Worm (Caenorhabditis elegans) whole organism, L1 larva: ENCODE results near the gene Y62H9A.3.

Experiments
- F16B12.6 ChIP-seq: fragments of 150-350 bp; optimal IDR thresholded peaks from 2 replicates; lab custom pipeline; 2014; ENCODE audit warnings: missing biosample characterization, missing genetic modification characterization
- aha-1 ChIP-seq: fragments of 150-350 bp; optimal IDR thresholded peaks from 2 replicates; lab custom pipeline; 2014; ENCODE audit warnings: missing biosample characterization, missing genetic modification characterization
- ama-1 ChIP-seq: fragments of 150-350 bp; optimal IDR thresholded peaks from 2 replicates; lab custom pipeline; 2014
- ceh-8 ChIP-seq: fragments of 200-800 bp; sonication (Bioruptor generic); optimal IDR thresholded peaks from 2 replicates; lab custom pipeline; 2018; ENCODE audit warnings: mild to moderate bottlenecking, missing genetic modification characterization, moderate library complexity, missing compliant biosample characterization
- ceh-82 ChIP-seq, 3 experiments: fragments of 150-350 bp in 1 of 3; sonication (generic microtip) in 2 of 3; optimal IDR thresholded peaks; 2 replicates each; lab custom pipeline; 2014 to 2017; ENCODE audit warnings: missing biosample characterization in 3 of 3, missing genetic modification characterization in 3 of 3
- efl-1 ChIP-seq, 4 experiments: fragments of 150-350 bp; optimal IDR thresholded peaks in 3 of 4; peaks in 1 of 4; 1 replicate in 1 of 4; 2 replicates in 3 of 4; lab custom pipeline; 2014; ENCODE audit warnings: missing biosample characterization in 2 of 4, missing genetic modification characterization in 2 of 4, missing genetic modification reagents in 2 of 4
- efl-3 ChIP-seq: fragments of 200-800 bp; sonication (Bioruptor generic); optimal IDR thresholded peaks from 2 replicates; lab custom pipeline; 2018; ENCODE audit warnings: mild to moderate bottlenecking, missing genetic modification characterization, missing compliant biosample characterization
- egl-13 ChIP-seq: sonication (generic microtip); optimal IDR thresholded peaks from 2 replicates; lab custom pipeline; 2016; ENCODE audit warnings: missing genotype, missing genetic modification reagents, missing genetic modification characterization, missing compliant biosample characterization
- egl-27 ChIP-seq, 2 experiments: fragments of 150-350 bp in 1 of 2; sonication (generic microtip); optimal IDR thresholded peaks; 3 replicates each; lab custom pipeline; 2017 to 2018; ENCODE audit warnings: missing biosample characterization in 2 of 2, missing genetic modification characterization in 2 of 2, missing genetic modification reagents in 2 of 2
- fkh-10 ChIP-seq: sonication (generic microtip); optimal IDR thresholded peaks from 2 replicates; lab custom pipeline; 2017; ENCODE audit warnings: missing biosample characterization, missing genetic modification reagents, missing genetic modification characterization
- fos-1 ChIP-seq: fragments of 150-350 bp; optimal IDR thresholded peaks from 2 replicates; lab custom pipeline; 2014; ENCODE audit warnings: missing biosample characterization, missing genetic modification characterization
- grh-1 ChIP-seq: fragments of 200-800 bp; sonication (Bioruptor generic); IDR thresholded peaks from 2 replicates; pipeline ENCODE4 v1.3.6; 2022; ENCODE audit warnings: missing genetic modification reagents, missing genetic modification characterization, missing compliant biosample characterization
- hlh-17 ChIP-seq: fragments of 200-800 bp; sonication (Bioruptor generic); optimal IDR thresholded peaks from 2 replicates; lab custom pipeline; 2018; ENCODE audit warnings: missing genetic modification characterization, mild to moderate bottlenecking, missing compliant biosample characterization, moderate library complexity, borderline replicate concordance
- hlh-4 ChIP-seq: sonication (generic microtip); optimal IDR thresholded peaks from 2 replicates; lab custom pipeline; 2016; ENCODE audit warnings: mild to moderate bottlenecking, missing genetic modification characterization, missing compliant biosample characterization
- jun-1 ChIP-seq: fragments of 150-350 bp; optimal IDR thresholded peaks from 2 replicates; lab custom pipeline; 2014; ENCODE audit warnings: missing biosample characterization, missing genetic modification reagents, missing genetic modification characterization
- lin-35 ChIP-seq, 2 experiments: fragments of 150-350 bp; optimal IDR thresholded peaks; 2 replicates each; lab custom pipeline; 2014; ENCODE audit warnings: missing biosample characterization in 2 of 2, missing genetic modification characterization in 2 of 2, missing genetic modification reagents in 2 of 2
- lir-3 ChIP-seq: sonication (generic microtip); optimal IDR thresholded peaks from 2 replicates; lab custom pipeline; 2016; ENCODE audit warnings: mild to moderate bottlenecking, missing genetic modification characterization, moderate library complexity, missing compliant biosample characterization; ENCODE audit not compliant: poor library complexity
- mab-9 ChIP-seq: fragments of 200-800 bp; sonication (Bioruptor generic); IDR thresholded peaks from 2 replicates; pipeline ENCODE4 v1.3.6; 2022; ENCODE audit warnings: missing genetic modification reagents, missing genetic modification characterization, missing compliant biosample characterization
- mdl-1 ChIP-seq, 2 experiments: fragments of 150-350 bp; optimal IDR thresholded peaks; 2 replicates each; lab custom pipeline; 2014 to 2017; ENCODE audit warnings: missing biosample characterization in 2 of 2, missing genetic modification characterization in 2 of 2, inconsistent platforms in 1 of 2
- nhr-11 ChIP-seq: fragments of 150-350 bp; optimal IDR thresholded peaks from 2 replicates; lab custom pipeline; 2014; ENCODE audit warnings: missing biosample characterization, missing genetic modification characterization
- nhr-19 ChIP-seq: fragments of 200-800 bp; sonication (Bioruptor generic); conservative IDR thresholded peaks from 2 replicates; pipeline ENCODE4 v1.3.6; 2022; ENCODE audit warnings: missing genetic modification characterization, missing compliant biosample characterization
- nhr-20 ChIP-seq: sonication (generic microtip); optimal IDR thresholded peaks from 2 replicates; lab custom pipeline; 2016; ENCODE audit warnings: mild to moderate bottlenecking, missing genetic modification characterization, missing compliant biosample characterization
- nhr-237 ChIP-seq: fragments of 150-350 bp; optimal IDR thresholded peaks from 2 replicates; lab custom pipeline; 2014; ENCODE audit warnings: missing biosample characterization, missing genetic modification characterization
- nhr-28 ChIP-seq: fragments of 150-350 bp; optimal IDR thresholded peaks from 2 replicates; lab custom pipeline; 2014; ENCODE audit warnings: missing biosample characterization, missing genetic modification characterization
- nhr-71 ChIP-seq: sonication (generic microtip); optimal IDR thresholded peaks from 2 replicates; lab custom pipeline; 2016; ENCODE audit warnings: mild to moderate bottlenecking, missing genetic modification characterization, moderate library complexity, missing compliant biosample characterization
- nhr-76 ChIP-seq: sonication (generic microtip); optimal IDR thresholded peaks from 2 replicates; lab custom pipeline; 2017; ENCODE audit warnings: missing biosample characterization, missing genetic modification characterization
- nhr-84 ChIP-seq: sonication (generic microtip); optimal IDR thresholded peaks from 2 replicates; lab custom pipeline; 2017; ENCODE audit warnings: missing biosample characterization, missing genetic modification characterization
- nhr-90 ChIP-seq: sonication (generic microtip); optimal IDR thresholded peaks from 2 replicates; lab custom pipeline; 2016; ENCODE audit warnings: mild to moderate bottlenecking, missing genetic modification characterization, missing compliant biosample characterization; ENCODE audit not compliant: poor library complexity
- pax-3 ChIP-seq: fragments of 200-800 bp; sonication (Bioruptor generic); optimal IDR thresholded peaks from 2 replicates; lab custom pipeline; 2018; ENCODE audit warnings: mild to moderate bottlenecking, missing genetic modification characterization, moderate library complexity, missing compliant biosample characterization
- pqm-1 ChIP-seq: sonication (generic microtip); optimal IDR thresholded peaks from 3 replicates; lab custom pipeline; 2017; ENCODE audit warnings: missing biosample characterization, missing genetic modification characterization
- rnt-1 ChIP-seq: sonication (generic microtip); optimal IDR thresholded peaks from 2 replicates; lab custom pipeline; 2016; ENCODE audit warnings: mild to moderate bottlenecking, missing genetic modification characterization, moderate library complexity, missing compliant biosample characterization
- snpc-4 ChIP-seq: fragments of 150-350 bp; optimal IDR thresholded peaks from 2 replicates; lab custom pipeline; 2014; ENCODE audit warnings: missing biosample characterization, missing genetic modification characterization
- snu-23 ChIP-seq: sonication (generic microtip); optimal IDR thresholded peaks from 2 replicates; lab custom pipeline; 2016; ENCODE audit warnings: missing genetic modification characterization, missing compliant biosample characterization
- sox-4 ChIP-seq: sonication (generic microtip); optimal IDR thresholded peaks from 2 replicates; lab custom pipeline; 2016; ENCODE audit warnings: missing genetic modification characterization, missing compliant biosample characterization
- unc-130 ChIP-seq: fragments of 150-350 bp; optimal IDR thresholded peaks from 2 replicates; lab custom pipeline; 2017; ENCODE audit warnings: missing biosample characterization, missing genetic modification characterization, inconsistent platforms
- unc-30 ChIP-seq: sonication (generic microtip); optimal IDR thresholded peaks from 2 replicates; lab custom pipeline; 2017; ENCODE audit warnings: missing biosample characterization, missing genetic modification characterization
- unc-62 ChIP-seq: fragments of 150-350 bp; optimal IDR thresholded peaks from 2 replicates; lab custom pipeline; 2014; ENCODE audit warnings: missing biosample characterization, missing genetic modification reagents, missing genetic modification characterization
- unc-86 ChIP-seq: sonication (generic microtip); optimal IDR thresholded peaks from 2 replicates; lab custom pipeline; 2016; ENCODE audit warnings: missing genetic modification characterization, missing compliant biosample characterization
- xbp-1 ChIP-seq: sonication (generic microtip); optimal IDR thresholded peaks from 2 replicates; lab custom pipeline; 2016; ENCODE audit warnings: missing genetic modification characterization, missing compliant biosample characterization
- ztf-4 ChIP-seq: fragments of 150-350 bp; optimal IDR thresholded peaks from 2 replicates; lab custom pipeline; 2014; ENCODE audit warnings: missing biosample characterization, missing genetic modification characterization

Y62H9A.3 gene

DNA sequence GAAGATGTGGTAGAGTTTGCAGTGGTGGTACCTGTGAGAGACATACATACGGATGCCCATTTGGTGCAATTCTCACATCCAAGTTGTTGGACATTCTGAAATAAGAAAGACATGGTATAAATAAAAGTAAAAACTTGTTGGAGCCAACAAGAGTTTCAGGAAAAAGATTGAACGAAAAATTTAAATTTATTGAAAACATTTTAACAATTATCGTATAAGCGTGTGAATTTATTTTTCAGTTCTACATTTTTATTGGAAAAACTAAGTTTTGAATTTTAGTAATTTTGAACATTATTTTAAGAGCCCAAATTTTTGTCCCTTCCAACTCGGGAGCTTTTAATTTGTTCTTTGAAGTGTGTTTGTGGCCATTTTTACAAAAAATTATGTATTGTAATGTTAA, 24.9 kb downstream of the Y62H9A.3 start, which contains the start of gene F54F7.8:
TSS of gene F54F7.8 (minus strand) at position 101 of the 400 bp plus-strand sequence.
- TF ChIP-seq nhr-20 (tag; lab: Kevin White, UChicago): no peak
- TF ChIP-seq unc-62 (GFP tag; lab: Kevin White, UChicago): no peak
- TF ChIP-seq egl-27 (tag; optimal IDR thresholded peaks at IDR 0.05; lab: Kevin White, UChicago): no peak
- TF ChIP-seq grh-1 (GFP tag; lab: Robert Waterston, UW): no peak
- TF ChIP-seq nhr-19 (GFP tag; lab: Robert Waterston, UW): no peak
- no peak for TF ChIP-seq xbp-1 (tag; lab: Kevin White, UChicago)
- TF ChIP-seq fos-1 (tag; lab: Kevin White, UChicago): no peak
- no peak for TF ChIP-seq efl-3 (GFP tag; lab: Kevin White, UChicago)
- TF ChIP-seq nhr-84 (tag; lab: Kevin White, UChicago): no peak
- TF ChIP-seq snpc-4 (tag; lab: Kevin White, UChicago): no peak
- TF ChIP-seq mab-9 (GFP tag; lab: Robert Waterston, UW): no peak
- TF ChIP-seq unc-130 (tag; lab: Kevin White, UChicago): no peak
- TF ChIP-seq sox-4 (tag; lab: Kevin White, UChicago): no peak
- no peak for TF ChIP-seq nhr-28 (tag; lab: Kevin White, UChicago)
- TF ChIP-seq ceh-82 (tag; optimal IDR thresholded peaks at IDR 0.05; lab: Kevin White, UChicago): no peak
- TF ChIP-seq snu-23 (GFP tag; lab: Kevin White, UChicago): no peak
- no peak for TF ChIP-seq lin-35 (GFP tag; optimal IDR thresholded peaks at IDR 0.05; lab: Kevin White, UChicago)
- no peak for TF ChIP-seq fkh-10
- TF ChIP-seq lir-3 (tag; lab: Kevin White, UChicago): no peak

DNA sequence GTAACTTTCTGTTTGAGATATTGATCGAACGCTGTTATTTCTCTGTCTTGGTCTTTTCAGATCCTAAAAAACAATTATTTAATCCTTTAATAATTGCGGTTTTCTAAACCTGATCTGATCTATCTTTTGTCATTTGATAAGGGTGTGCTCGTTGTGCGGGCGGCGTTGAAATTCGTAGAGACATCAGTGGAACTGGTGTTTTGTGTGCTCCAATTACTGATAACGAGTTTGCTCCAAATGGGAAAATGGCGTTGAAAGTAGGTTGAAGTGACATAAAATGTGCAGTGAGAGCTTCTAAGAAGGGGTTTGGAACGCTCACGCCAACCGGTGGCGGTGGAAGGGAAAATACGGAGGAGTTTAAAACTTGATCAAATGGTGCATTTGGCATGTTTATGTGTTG, 25.3 kb downstream of the Y62H9A.3 start:
- no peak for TF ChIP-seq F16B12.6 (tag; lab: Kevin White, UChicago)

DNA sequence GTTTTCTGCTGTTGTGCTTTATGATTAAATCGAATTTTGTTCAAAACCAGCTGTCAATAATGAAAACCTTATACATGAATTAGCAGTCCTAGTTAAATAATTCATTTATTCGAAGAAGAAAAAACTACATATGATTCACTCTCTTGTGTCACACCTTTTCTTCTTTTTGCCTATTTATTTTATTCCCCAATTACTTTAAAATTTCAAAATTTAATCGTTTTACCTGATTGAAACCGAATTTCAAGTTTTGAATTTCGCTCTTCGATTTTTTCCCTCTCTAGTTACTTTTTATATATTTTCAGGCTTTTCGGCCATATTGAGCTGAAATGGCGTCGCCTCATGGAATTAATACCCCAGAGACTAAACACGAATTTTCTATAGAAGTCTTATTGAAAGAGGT, 27.3 kb downstream of the Y62H9A.3 start, which contains the start of gene xtr-1:
TSS of gene xtr-1 (plus strand) at position 301 of the 400 bp plus-strand sequence.
- no peak for TF ChIP-seq ceh-8
- TF ChIP-seq nhr-84 (tag; lab: Kevin White, UChicago): no peak
- TF ChIP-seq, all 84 proteins: peak for 0

DNA sequence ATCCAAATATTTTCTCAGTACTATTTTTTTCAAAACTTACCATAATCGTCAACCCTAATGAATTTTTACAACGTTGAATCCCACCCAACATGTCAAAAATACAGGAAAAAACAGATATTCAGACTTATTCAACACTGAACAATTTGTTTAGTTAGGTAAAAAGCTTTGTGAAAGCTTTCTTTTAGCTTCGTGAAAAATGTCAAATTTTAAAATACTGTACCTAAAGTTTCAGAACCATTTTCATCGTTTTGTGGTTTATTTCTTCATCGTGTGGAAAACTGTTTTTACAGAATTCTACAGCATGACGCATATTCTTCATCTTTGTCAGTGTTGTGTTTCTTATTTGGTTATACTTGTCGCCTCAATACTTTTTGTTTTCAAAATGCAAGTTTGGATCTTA, 29.2 kb downstream of the Y62H9A.3 start, which contains the start of gene F54F7.14:
TSS of gene F54F7.14 (plus strand) at position 301 of the 400 bp plus-strand sequence.
- TF ChIP-seq nhr-71 (tag; lab: Kevin White, UChicago) (no peak), unc-30 (tag; lab: Kevin White, UChicago) (no peak), unc-86 (tag; lab: Kevin White, UChicago) (no peak), fkh-10 (no peak), efl-1 (optimal IDR thresholded peaks at IDR 0.05; lab: Kevin White, UChicago) (no peak), efl-1 (GFP tag; optimal IDR thresholded peaks at IDR 0.05 in 1 of 2; lab: Kevin White, UChicago) (no peak), xbp-1 (tag; lab: Kevin White, UChicago) (no peak), unc-130 (tag; lab: Kevin White, UChicago) (no peak), egl-13 (tag; lab: Kevin White, UChicago) (no peak), lir-3 (tag; lab: Kevin White, UChicago) (no peak), mdl-1 (tag; optimal IDR thresholded peaks at IDR 0.05; lab: Kevin White, UChicago) (no peak)

DNA sequence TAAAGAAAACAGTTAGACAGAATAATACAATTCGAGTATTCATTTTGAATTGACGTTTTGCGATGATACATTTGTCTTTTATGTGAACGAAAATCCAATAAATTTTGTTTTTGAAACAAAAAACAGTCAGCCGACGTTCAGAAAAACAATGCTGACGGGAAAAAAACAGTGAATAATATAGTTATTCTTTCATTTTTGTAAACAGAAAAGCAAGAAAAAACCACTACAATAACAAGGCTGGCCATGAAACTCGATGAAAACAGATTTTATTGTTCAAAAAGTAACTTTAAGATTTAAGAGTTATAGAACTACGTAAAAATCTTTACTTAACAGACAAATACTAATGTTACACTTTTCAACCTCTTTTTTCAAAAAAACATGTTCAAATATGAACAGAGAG, 29.7 kb downstream of the Y62H9A.3 start, which contains the start of gene F54F7.3:
TSS of gene F54F7.3 (minus strand) at position 101 of the 400 bp plus-strand sequence.
- TF ChIP-seq efl-3 (GFP tag; lab: Kevin White, UChicago) (no peak), aha-1 (tag; lab: Kevin White, UChicago) (no peak), efl-1 (optimal IDR thresholded peaks at IDR 0.05; lab: Kevin White, UChicago) (no peak), efl-1 (GFP tag; optimal IDR thresholded peaks at IDR 0.05 in 1 of 2; lab: Kevin White, UChicago) (peak in 1 of 2 experiments; percentile 31), fos-1 (tag; lab: Kevin White, UChicago) (no peak), hlh-4 (tag; lab: Kevin White, UChicago) (no peak)

DNA sequence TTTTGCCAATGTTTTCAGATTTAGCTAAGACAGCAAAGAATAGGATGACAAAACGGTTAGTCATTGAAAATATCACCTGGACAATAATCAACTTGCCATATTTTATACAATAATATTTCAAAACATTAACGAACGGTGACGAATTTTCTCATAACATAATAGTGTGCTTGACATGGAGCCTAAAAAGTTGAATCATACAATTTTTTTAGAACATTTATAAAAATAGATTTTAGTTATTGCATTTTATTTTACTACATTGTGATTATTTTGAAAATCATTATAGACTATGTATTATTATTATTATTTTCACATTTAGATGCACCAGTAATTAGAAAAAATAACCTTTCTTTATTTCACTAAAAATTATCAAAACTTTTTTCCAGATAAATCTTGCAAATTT, 31.2 kb downstream of the Y62H9A.3 start, which contains the start of gene F54F7.9:
TSS of gene F54F7.9 (minus strand) at position 101 of the 400 bp plus-strand sequence.
- no peak for TF ChIP-seq hlh-17 (GFP tag; lab: Kevin White, UChicago)
- TF ChIP-seq snu-23 (GFP tag; lab: Kevin White, UChicago): no peak
- TF ChIP-seq nhr-76 (tag; lab: Kevin White, UChicago): no peak
- no peak for TF ChIP-seq jun-1 (tag; lab: Kevin White, UChicago)
- no peak for TF ChIP-seq nhr-11
- no peak for TF ChIP-seq pax-3
- TF ChIP-seq F16B12.6 (tag; lab: Kevin White, UChicago): no peak
- no peak for TF ChIP-seq nhr-237 (tag; lab: Kevin White, UChicago)
- no peak for TF ChIP-seq rnt-1 (tag; lab: Kevin White, UChicago)
- no peak for TF ChIP-seq nhr-90 (tag; lab: Kevin White, UChicago)
- TF ChIP-seq efl-1 (optimal IDR thresholded peaks at IDR 0.05; lab: Kevin White, UChicago): no peak
- no peak for TF ChIP-seq efl-1 (GFP tag; optimal IDR thresholded peaks at IDR 0.05 in 1 of 2; lab: Kevin White, UChicago)
- TF ChIP-seq xbp-1 (tag; lab: Kevin White, UChicago): no peak
- no peak for TF ChIP-seq ama-1 (lab: Kevin White, UChicago)
- TF ChIP-seq pqm-1 (tag; lab: Kevin White, UChicago): no peak
- TF ChIP-seq mdl-1 (tag; optimal IDR thresholded peaks at IDR 0.05; lab: Kevin White, UChicago): no peak
- TF ChIP-seq unc-86 (tag; lab: Kevin White, UChicago): no peak
- TF ChIP-seq ztf-4: no peak
